Fruit fly (Drosophila melanogaster): ENCODE results near the gene m.

dm6 chrX:11714529-11715262 is 39.4 kb upstream of the m start:
- no peak for TF ChIP-seq CG18764 (GFP tag; optimal IDR thresholded peaks at IDR 0.05)
- peak; percentile 60 for TF ChIP-seq Jarid2 (GFP tag; optimal IDR thresholded peaks at IDR 0.05)
- no peak for TF ChIP-seq ham (GFP tag; IDR thresholded peaks at IDR 0.05)
- no peak for TF ChIP-seq CG17186 (GFP tag; optimal IDR thresholded peaks at IDR 0.05)
- peak; percentile 51 for TF ChIP-seq gsb-n (tag; optimal IDR thresholded peaks at IDR 0.05)
